Worm (Caenorhabditis elegans) whole organism, dauer: ENCODE results near the gene lido-10.

Source experiments
- unc-62 ChIP-seq: sonication (generic microtip); optimal IDR thresholded peaks from 2 replicates; lab custom pipeline; 2017; ENCODE audit warnings: missing biosample characterization, missing genetic modification reagents, missing genetic modification characterization

The lido-10 gene

ce11 chrII:3002211-3002610 is at the start of gene lido-10:
Gene lido-10, plus strand, starts transcription at chrII:3002511.
- no peak for TF ChIP-seq unc-62 (GFP tag; lab: Kevin White, UChicago)

- TF ChIP-seq unc-62 (GFP tag; lab: Kevin White, UChicago), result no peak
Measured at ce11 chrII:2952629-2953028, 49.7 kb upstream of the lido-10 start, which contains the start of gene irld-51. Gene irld-51, minus strand, starts transcription at chrII:2952729.

- TF ChIP-seq unc-62 (GFP tag; lab: Kevin White, UChicago), result no peak
Measured at ce11 chrII:2955656-2956115, 46.6 kb upstream of the lido-10 start, which contains the start of gene irld-48. Gene irld-48, plus strand, starts transcription at chrII:2956065.

- TF ChIP-seq unc-62 (GFP tag; lab: Kevin White, UChicago), result no peak
Measured at ce11 chrII:2958308-2958707, 44.0 kb upstream of the lido-10 start, which contains the start of gene srw-60. Gene srw-60, plus strand, starts transcription at chrII:2958608.

ce11 chrII:2962531-2963164 is 39.7 kb upstream of the lido-10 start:
- no peak for TF ChIP-seq unc-62 (GFP tag; lab: Kevin White, UChicago)

- no peak for TF ChIP-seq unc-62 (GFP tag; lab: Kevin White, UChicago)
Measured at ce11 chrII:2963619-2964018, 38.7 kb upstream of the lido-10 start.

ce11 chrII:2965215-2965998 is 36.9 kb upstream of the lido-10 start:
- TF ChIP-seq unc-62 (GFP tag; lab: Kevin White, UChicago), result no peak

- TF ChIP-seq unc-62 (GFP tag; lab: Kevin White, UChicago), result no peak
Measured at ce11 chrII:2966350-2966749, 36.0 kb upstream of the lido-10 start.

ce11 chrII:2967064-2967463 is 35.2 kb upstream of the lido-10 start:
- no peak for TF ChIP-seq unc-62 (GFP tag; lab: Kevin White, UChicago)

ce11 chrII:2973940-2974402 is 28.3 kb upstream of the lido-10 start:
- TF ChIP-seq unc-62 (GFP tag; lab: Kevin White, UChicago), result no peak

ce11 chrII:2975561-2976230 is 26.6 kb upstream of the lido-10 start:
- no peak for TF ChIP-seq unc-62 (GFP tag; lab: Kevin White, UChicago)

ce11 chrII:2976597-2976996 is 25.7 kb upstream of the lido-10 start, which contains the start of gene nhr-88:
Gene nhr-88, plus strand, starts transcription at chrII:2976639.
- no peak for TF ChIP-seq unc-62 (GFP tag; lab: Kevin White, UChicago)

- no peak for TF ChIP-seq unc-62 (GFP tag; lab: Kevin White, UChicago)
Measured at ce11 chrII:2977652-2978051, 24.7 kb upstream of the lido-10 start.

ce11 chrII:2979061-2979460 is 23.2 kb upstream of the lido-10 start:
- no peak for TF ChIP-seq unc-62 (GFP tag; lab: Kevin White, UChicago)

- TF ChIP-seq unc-62 (GFP tag; lab: Kevin White, UChicago), result no peak
Measured at ce11 chrII:2984383-2984782, 17.9 kb upstream of the lido-10 start.

ce11 chrII:2985446-2985845 is 16.9 kb upstream of the lido-10 start:
- no peak for TF ChIP-seq unc-62 (GFP tag; lab: Kevin White, UChicago)
